Worm (Caenorhabditis elegans) whole organism, L4 larva: ENCODE results near the gene F02D8.1.

ENCODE experiments used
- F26F4.8 ChIP-seq: fragments of 200-800 bp; sonication (Bioruptor generic); conservative IDR thresholded peaks from 2 replicates; pipeline ENCODE4 v1.3.6; 2022; ENCODE audit warnings: missing genetic modification characterization, missing compliant biosample characterization
- cey-2 ChIP-seq: sonication (generic microtip); optimal IDR thresholded peaks from 3 replicates; lab custom pipeline; 2017; ENCODE audit warnings: missing genetic modification characterization, mild to moderate bottlenecking, missing compliant biosample characterization, antibody characterized with exemption, borderline replicate concordance; ENCODE audit not compliant: insufficient read depth
- nhr-6 ChIP-seq: fragments of 150-350 bp; optimal IDR thresholded peaks from 2 replicates; lab custom pipeline; 2014; ENCODE audit warnings: missing biosample characterization, missing genetic modification characterization
- pha-4 ChIP-seq, 2 experiments: fragments of 150-350 bp in 1 of 2; fragments of 200-800 bp in 1 of 2; sonication (Bioruptor generic) in 1 of 2; IDR thresholded peaks in 1 of 2; optimal IDR thresholded peaks in 1 of 2; 2 replicates each; pipeline versions ENCODE4 v1.3.6 to Lab custom; 2014 to 2022; ENCODE audit warnings: missing genetic modification characterization in 2 of 2, missing genetic modification reagents in 2 of 2, missing biosample characterization in 1 of 2, missing compliant biosample characterization in 1 of 2
- spr-3 ChIP-seq: fragments of 200-800 bp; sonication (Bioruptor generic); optimal IDR thresholded peaks from 2 replicates; lab custom pipeline; 2018; ENCODE audit warnings: mild to moderate bottlenecking, missing genetic modification characterization, missing compliant biosample characterization

Gene F02D8.1

DNA sequence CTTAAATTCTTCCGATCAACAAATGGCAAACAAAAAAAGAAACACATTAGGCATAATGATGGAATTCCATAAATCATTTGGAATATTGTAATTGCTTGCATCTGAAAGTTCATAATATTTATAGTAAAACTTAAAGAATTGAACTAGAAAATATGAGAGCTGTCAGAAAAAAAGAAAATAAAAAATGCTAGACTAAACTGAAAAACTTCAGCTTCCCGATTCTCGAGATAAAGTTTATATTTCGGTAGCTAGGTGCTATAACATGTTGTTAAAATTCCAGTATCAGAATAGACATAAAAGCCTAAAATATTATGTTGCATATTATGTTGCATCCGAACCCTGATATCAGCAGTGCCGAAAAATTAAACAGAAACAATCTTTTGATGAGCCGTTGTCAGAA lies 54.4 kb downstream of the F02D8.1 start, which contains the start of gene srg-54:
TSS of gene srg-54 (minus strand) at position 101 of the 400 bp plus-strand sequence.
- TF ChIP-seq nhr-6 (tag; lab: Kevin White, UChicago) (no peak), F26F4.8 (GFP tag; lab: Robert Waterston, UW) (no peak), pha-4 (GFP tag; IDR thresholded peaks at IDR 0.05; lab: Robert Waterston, UW) (no peak), pha-4 (tag; optimal IDR thresholded peaks at IDR 0.05; lab: Kevin White, UChicago) (no peak), cey-2 (tag; lab: Kevin White, UChicago) (no peak), spr-3 (no peak)
